Fruit fly (Drosophila melanogaster) whole organism, embryonic: Measurements from ENCODE around the gene Ugt37A3.

Experiments
- Atf6 ChIP-seq: fragments of 200-800 bp; sonication (Bioruptor generic); IDR thresholded peaks from 2 replicates; pipeline ENCODE4 v1.3.6; 2022; ENCODE audit warnings: missing biosample characterization, missing genetic modification characterization
- Bgb ChIP-seq: fragments of 200-800 bp; sonication (Bioruptor generic); IDR thresholded peaks from 2 replicates; pipeline ENCODE4 v1.3.6; 2022; ENCODE audit warnings: missing biosample characterization, missing genetic modification characterization; ENCODE audit not compliant: partially characterized antibody
- CG10366 ChIP-seq: fragments of 200-800 bp; sonication (Bioruptor generic); IDR thresholded peaks from 2 replicates; pipeline ENCODE4 v1.3.6; 2022; ENCODE audit warnings: missing biosample characterization, missing genetic modification characterization
- CG11560 ChIP-seq: fragments of 200-800 bp; sonication (Bioruptor generic); IDR thresholded peaks from 3 replicates; pipeline ENCODE4 v1.3.6; 2022; ENCODE audit warnings: missing biosample characterization, missing genetic modification characterization
- CG13123 ChIP-seq: fragments of 200-800 bp; sonication (Bioruptor generic); optimal IDR thresholded peaks from 2 replicates; lab custom pipeline; 2016; ENCODE audit warnings: missing biosample characterization, missing genetic modification characterization
- CG14965 ChIP-seq: fragments of 200-800 bp; sonication (Bioruptor generic); optimal IDR thresholded peaks from 2 replicates; lab custom pipeline; 2016; ENCODE audit warnings: missing biosample characterization, missing genetic modification characterization, borderline replicate concordance
- CG17612 ChIP-seq: fragments of 200-800 bp; sonication (Bioruptor generic); IDR thresholded peaks from 2 replicates; pipeline ENCODE4 v1.3.6; 2022; ENCODE audit warnings: missing biosample characterization, missing genetic modification characterization
- CG18764 ChIP-seq: fragments of 200-800 bp; sonication (Bioruptor generic); optimal IDR thresholded peaks from 3 replicates; lab custom pipeline; 2016; ENCODE audit warnings: missing biosample characterization, missing genetic modification characterization
- CG2202 ChIP-seq: fragments of 200-800 bp; sonication (Bioruptor generic); optimal IDR thresholded peaks from 2 replicates; lab custom pipeline; 2018; ENCODE audit warnings: missing biosample characterization, mild to moderate bottlenecking, missing genetic modification characterization
- CG30020 ChIP-seq: fragments of 200-800 bp; optimal IDR thresholded peaks from 2 replicates; lab custom pipeline; 2019; ENCODE audit warnings: missing biosample characterization, mild to moderate bottlenecking, missing genetic modification characterization, moderate library complexity
- CG34422 ChIP-seq: fragments of 200-800 bp; sonication (Bioruptor generic); IDR thresholded peaks from 3 replicates; pipeline ENCODE4 v1.3.6; 2022; ENCODE audit warnings: missing biosample characterization, missing genetic modification characterization
- CG42726 ChIP-seq: fragments of 200-800 bp; sonication (Bioruptor generic); IDR thresholded peaks from 2 replicates; pipeline ENCODE4 v1.3.6; 2022; ENCODE audit warnings: missing biosample characterization, missing genetic modification characterization; ENCODE audit not compliant: partially characterized antibody
- CG4854 ChIP-seq: fragments of 200-800 bp; sonication (Bioruptor generic); optimal IDR thresholded peaks from 2 replicates; lab custom pipeline; 2016; ENCODE audit warnings: missing biosample characterization, missing genetic modification characterization, inconsistent platforms
- CG6813 ChIP-seq: fragments of 200-800 bp; sonication (Bioruptor generic); optimal IDR thresholded peaks from 2 replicates; lab custom pipeline; 2017; ENCODE audit warnings: missing biosample characterization, missing genetic modification characterization, mild to moderate bottlenecking, moderate library complexity, missing genetic modification reagents
- CG8281 ChIP-seq: fragments of 200-800 bp; sonication (Bioruptor generic); optimal IDR thresholded peaks from 2 replicates; lab custom pipeline; 2018; ENCODE audit warnings: missing biosample characterization, mild to moderate bottlenecking, missing genetic modification characterization, moderate library complexity
- CG8478 ChIP-seq: fragments of >200 bp; optimal IDR thresholded peaks from 2 replicates; lab custom pipeline; 2018
- CG8944 ChIP-seq: fragments of 200-800 bp; sonication (Bioruptor generic); optimal IDR thresholded peaks from 3 replicates; lab custom pipeline; 2016; ENCODE audit warnings: missing biosample characterization, missing genetic modification characterization
- Dad ChIP-seq: fragments of 200-800 bp; sonication (Bioruptor generic); optimal IDR thresholded peaks from 3 replicates; lab custom pipeline; 2016; ENCODE audit warnings: missing biosample characterization, missing genetic modification characterization
- Dfd ChIP-seq, 2 experiments: fragments of >200 bp; optimal IDR thresholded peaks; 2 replicates each; lab custom pipeline; 2017; ENCODE audit warnings: missing biosample characterization in 2 of 2, missing genetic modification characterization in 2 of 2
- Dip2 ChIP-seq: fragments of 200-800 bp; sonication (Bioruptor generic); IDR thresholded peaks from 2 replicates; pipeline ENCODE4 v1.3.6; 2022; ENCODE audit warnings: missing biosample characterization, missing genetic modification characterization
- Dip3 ChIP-seq: fragments of 200-800 bp; sonication (Bioruptor generic); optimal IDR thresholded peaks from 3 replicates; lab custom pipeline; 2016; ENCODE audit warnings: missing biosample characterization, missing genetic modification characterization
- Doc3 ChIP-seq: fragments of 200-800 bp; sonication (Bioruptor generic); IDR thresholded peaks from 3 replicates; pipeline ENCODE4 v1.3.6; 2022; ENCODE audit warnings: missing biosample characterization, missing genetic modification characterization; ENCODE audit not compliant: partially characterized antibody
- Dref ChIP-seq: fragments of 200-800 bp; sonication (Bioruptor generic); IDR thresholded peaks from 2 replicates; pipeline ENCODE4 v1.3.6; 2022; ENCODE audit warnings: missing biosample characterization, missing genetic modification characterization
- HmgD ChIP-seq: fragments of 200-800 bp; sonication (Bioruptor generic); optimal IDR thresholded peaks from 3 replicates; lab custom pipeline; 2016; ENCODE audit warnings: missing biosample characterization, missing genetic modification characterization
- HmgZ ChIP-seq: fragments of 200-800 bp; sonication (Bioruptor generic); optimal IDR thresholded peaks from 2 replicates; lab custom pipeline; 2018; ENCODE audit warnings: missing biosample characterization, mild to moderate bottlenecking, missing genetic modification characterization
- Hmr ChIP-seq: fragments of 200-800 bp; sonication (Bioruptor generic); optimal IDR thresholded peaks from 3 replicates; lab custom pipeline; 2017; ENCODE audit warnings: mild to moderate bottlenecking, missing biosample characterization, missing genetic modification reagents, missing genetic modification characterization
- MESR4 ChIP-seq: fragments of 200-800 bp; sonication (Bioruptor generic); optimal IDR thresholded peaks from 2 replicates; lab custom pipeline; 2018; ENCODE audit warnings: missing biosample characterization, mild to moderate bottlenecking, missing genetic modification characterization, moderate library complexity
- MTF-1 ChIP-seq: fragments of 200-800 bp; sonication (Bioruptor generic); optimal IDR thresholded peaks from 2 replicates; lab custom pipeline; 2018; ENCODE audit warnings: missing biosample characterization, mild to moderate bottlenecking, missing genetic modification characterization, borderline replicate concordance
- Oaz ChIP-seq: fragments of 200-800 bp; sonication (Bioruptor generic); IDR thresholded peaks from 2 replicates; pipeline ENCODE4 v1.3.6; 2022; ENCODE audit warnings: missing biosample characterization, missing genetic modification characterization
- Spps ChIP-seq: fragments of 200-800 bp; sonication (Bioruptor generic); optimal IDR thresholded peaks from 2 replicates; lab custom pipeline; 2018; ENCODE audit warnings: missing biosample characterization, mild to moderate bottlenecking, missing genetic modification characterization
- Tbp ChIP-seq: fragments of >200 bp; optimal IDR thresholded peaks from 2 replicates; lab custom pipeline; 2018; ENCODE audit warnings: missing biosample characterization, missing genetic modification characterization
- ac ChIP-seq: fragments of 200-800 bp; sonication (Bioruptor generic); optimal IDR thresholded peaks from 3 replicates; lab custom pipeline; 2017; ENCODE audit warnings: missing biosample characterization, mild to moderate bottlenecking, missing genetic modification characterization
- ase ChIP-seq: fragments of 200-800 bp; sonication (Bioruptor generic); IDR thresholded peaks from 3 replicates; pipeline ENCODE4 v1.3.6; 2022; ENCODE audit warnings: missing biosample characterization, missing genetic modification characterization
- bowl ChIP-seq: fragments of 200-800 bp; sonication (Bioruptor generic); IDR thresholded peaks from 2 replicates; pipeline ENCODE4 v1.3.6; 2022; ENCODE audit warnings: missing biosample characterization, missing genetic modification characterization
- br ChIP-seq: fragments of >200 bp; optimal IDR thresholded peaks from 2 replicates; lab custom pipeline; 2017
- cato ChIP-seq: fragments of 200-800 bp; sonication (Bioruptor generic); optimal IDR thresholded peaks from 2 replicates; lab custom pipeline; 2016; ENCODE audit warnings: missing biosample characterization, missing genetic modification characterization, borderline replicate concordance
- chinmo ChIP-seq: fragments of 200-800 bp; sonication (Bioruptor generic); IDR thresholded peaks from 4 replicates; pipeline ENCODE4 v1.3.6; 2022; ENCODE audit warnings: missing biosample characterization, missing genetic modification characterization; ENCODE audit not compliant: partially characterized antibody
- corto ChIP-seq: fragments of 200-800 bp; sonication (Bioruptor generic); optimal IDR thresholded peaks from 2 replicates; lab custom pipeline; 2016; ENCODE audit warnings: missing biosample characterization, mild to moderate bottlenecking, missing genetic modification characterization, moderate library complexity
- crol ChIP-seq: fragments of 200-800 bp; sonication (Bioruptor generic); IDR thresholded peaks from 2 replicates; pipeline ENCODE4 v1.3.6; 2022; ENCODE audit warnings: missing biosample characterization, missing genetic modification characterization
- ewg ChIP-seq: fragments of 200-800 bp; sonication (Bioruptor generic); optimal IDR thresholded peaks from 3 replicates; lab custom pipeline; 2017; ENCODE audit warnings: mild to moderate bottlenecking, missing biosample characterization, missing genetic modification reagents, missing genetic modification characterization
- gfzf ChIP-seq: fragments of 200-800 bp; sonication (Bioruptor generic); optimal IDR thresholded peaks from 2 replicates; lab custom pipeline; 2016; ENCODE audit warnings: missing biosample characterization, mild to moderate bottlenecking, missing genetic modification characterization, moderate library complexity
- gro ChIP-seq: fragments of 200-800 bp; sonication (Bioruptor generic); optimal IDR thresholded peaks from 2 replicates; lab custom pipeline; 2016; ENCODE audit warnings: missing biosample characterization, missing genetic modification characterization
- gsb ChIP-seq: fragments of 200-800 bp; sonication (Bioruptor generic); IDR thresholded peaks from 2 replicates; pipeline ENCODE4 v1.3.6; 2022; ENCODE audit warnings: missing biosample characterization, missing genetic modification characterization
- hbn ChIP-seq: fragments of 200-800 bp; sonication (Bioruptor generic); IDR thresholded peaks from 2 replicates; pipeline ENCODE4 v1.3.6; 2022; ENCODE audit warnings: missing biosample characterization, missing genetic modification characterization; ENCODE audit not compliant: partially characterized antibody
- mirr ChIP-seq: fragments of 200-800 bp; sonication (Bioruptor generic); optimal IDR thresholded peaks from 3 replicates; lab custom pipeline; 2018; ENCODE audit warnings: missing biosample characterization, mild to moderate bottlenecking, missing genetic modification characterization
- pb ChIP-seq: fragments of 200-800 bp; sonication (Bioruptor generic); optimal IDR thresholded peaks from 3 replicates; lab custom pipeline; 2016; ENCODE audit warnings: missing biosample characterization, missing genetic modification characterization
- prd ChIP-seq, 3 experiments: fragments of >200 bp in 2 of 3; fragments of 200-800 bp in 1 of 3; sonication (Bioruptor generic) in 1 of 3; optimal IDR thresholded peaks in 2 of 3; IDR thresholded peaks in 1 of 3; 2 replicates in 2 of 3; 3 replicates in 1 of 3; pipeline versions ENCODE4 v1.3.6 to Lab custom; 2017 to 2022; ENCODE audit warnings: missing biosample characterization in 1 of 3, missing genetic modification characterization in 1 of 3
- sna ChIP-seq: fragments of 200-800 bp; sonication (Bioruptor generic); IDR thresholded peaks from 2 replicates; pipeline ENCODE4 v1.3.6; 2022; ENCODE audit warnings: missing biosample characterization, missing genetic modification characterization; ENCODE audit not compliant: partially characterized antibody
- toy ChIP-seq: fragments of 200-800 bp; sonication (Bioruptor generic); IDR thresholded peaks from 2 replicates; pipeline ENCODE4 v1.3.6; 2022; ENCODE audit warnings: missing biosample characterization, missing genetic modification characterization
- zf30C ChIP-seq: fragments of 200-800 bp; sonication (Bioruptor generic); optimal IDR thresholded peaks from 3 replicates; lab custom pipeline; 2018; ENCODE audit warnings: missing biosample characterization, mild to moderate bottlenecking, missing genetic modification characterization

Gene Ugt37A3

DNA sequence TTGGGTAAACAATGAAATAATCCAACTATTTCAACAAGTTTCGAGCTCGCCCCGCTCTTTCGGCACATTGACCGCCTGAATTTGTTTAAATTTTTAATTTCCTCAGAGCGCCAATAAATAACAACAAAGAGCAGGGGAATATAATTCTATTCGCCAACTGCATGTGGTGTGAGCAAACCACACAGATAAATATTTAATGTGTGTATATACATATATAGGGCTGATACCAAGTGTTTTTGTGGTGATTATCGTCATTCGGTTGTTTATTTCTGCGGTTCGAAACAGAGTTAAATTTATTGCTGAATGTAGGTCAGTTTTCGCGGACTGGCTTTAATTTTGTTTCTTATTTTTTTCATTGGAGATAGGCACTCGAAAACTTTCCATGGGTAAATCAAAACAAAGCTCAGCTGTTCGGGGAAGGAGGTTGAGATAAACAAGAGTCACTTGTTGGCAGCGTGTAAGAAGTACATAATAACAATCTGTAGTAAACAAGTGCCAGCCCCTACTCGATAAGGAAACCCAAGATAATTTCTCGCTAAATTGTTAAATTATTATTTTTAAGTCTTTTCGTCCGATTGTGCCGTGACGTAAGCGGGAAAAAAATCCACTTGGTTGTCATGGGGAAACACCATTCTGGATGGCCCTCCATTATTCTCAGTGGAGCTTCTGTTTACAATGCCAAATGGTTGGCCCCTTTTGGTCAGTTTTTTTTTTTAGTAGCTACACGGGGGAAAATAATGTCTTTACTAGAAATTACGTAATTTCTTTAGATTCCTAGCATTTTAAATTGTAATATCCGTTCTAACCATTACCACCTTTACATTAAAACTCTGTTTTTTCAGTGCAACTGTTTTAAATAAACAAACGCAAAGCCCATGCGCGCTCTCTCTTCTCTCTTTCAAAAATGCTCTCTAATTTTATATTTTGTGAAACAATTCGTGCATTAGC lies 25.6 kb downstream of the Ugt37A3 start (continued):
- TF ChIP-seq bowl (GFP tag; lab: Robert Waterston, UW) (no peak), CG2202 (no peak), CG42726 (GFP tag; lab: Robert Waterston, UW) (no peak), toy (no peak), Oaz (peak; percentile 56), pb (GFP tag; lab: Kevin White, UChicago) (peak; percentile 32), Dfd (GFP tag; optimal IDR thresholded peaks at IDR 0.05; lab: Kevin White, UChicago) (no peak), Dip2 (GFP tag; lab: Robert Waterston, UW) (no peak), CG30020 (tag; lab: Kevin White, UChicago) (no peak), Bgb (GFP tag; lab: Robert Waterston, UW) (no peak), gsb (GFP tag; lab: Robert Waterston, UW) (no peak), HmgZ (tag; lab: Kevin White, UChicago) (peak; percentile 17), zf30C (GFP tag; lab: Kevin White, UChicago) (peak; percentile 64), CG18764 (GFP tag; lab: Kevin White, UChicago) (peak; percentile 2), Hmr (GFP tag; lab: Kevin White, UChicago) (peak; percentile 46), Tbp (GFP tag; lab: Kevin White, UChicago) (no peak), Doc3 (GFP tag; lab: Robert Waterston, UW) (no peak), CG17612 (GFP tag; lab: Robert Waterston, UW) (no peak), ase (peak; percentile 56; the same call in 2 of the 3 replicates), br (lab: Kevin White, UChicago) (no peak), CG8478 (lab: Kevin White, UChicago) (no peak), mirr (GFP tag; lab: Kevin White, UChicago) (peak; percentile 43), Dip3 (peak; percentile 43), gro (GFP tag; lab: Kevin White, UChicago) (peak; percentile 51), CG8281 (tag; lab: Kevin White, UChicago) (peak; percentile 7), ewg (GFP tag; lab: Kevin White, UChicago) (peak; percentile 82), Dref (GFP tag; lab: Robert Waterston, UW) (no peak), crol (no peak), CG8944 (peak; percentile 39), sna (GFP tag; lab: Robert Waterston, UW) (no peak), CG10366 (GFP tag; lab: Robert Waterston, UW) (peak; percentile 53; the same call in 1 of the 2 replicates), gfzf (no peak), cato (GFP tag; lab: Kevin White, UChicago) (no peak), ac (no peak), Spps (no peak), CG13123 (GFP tag; lab: Kevin White, UChicago) (no peak)

DNA sequence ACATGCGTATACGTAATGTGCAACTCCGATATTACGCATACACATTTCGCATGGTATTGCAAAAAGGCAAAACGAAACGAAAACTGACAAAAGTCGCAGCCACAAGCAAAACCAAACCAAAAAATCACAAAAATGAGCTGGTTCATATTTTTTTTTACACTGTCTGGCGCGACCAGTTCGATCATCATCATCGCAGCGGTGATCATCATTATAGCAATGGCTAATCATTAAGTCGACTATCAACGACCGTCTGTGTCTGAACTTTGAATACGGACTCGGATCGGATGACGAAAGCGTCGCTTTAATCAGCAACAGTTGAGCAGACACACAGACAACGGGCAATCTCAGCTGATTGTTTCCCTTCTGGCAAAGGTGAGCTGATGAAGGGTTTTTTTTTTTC lies 26.6 kb downstream of the Ugt37A3 start:
- no peak for TF ChIP-seq MTF-1 (GFP tag; lab: Kevin White, UChicago)
- TF ChIP-seq MESR4 (GFP tag; lab: Kevin White, UChicago): no peak
- no peak for TF ChIP-seq zf30C (GFP tag; lab: Kevin White, UChicago)
- TF ChIP-seq HmgD: no peak
- 0 out of 2 replicates have a peak, but pooled peaks have one; percentile 23 for TF ChIP-seq Atf6
- TF ChIP-seq prd (optimal IDR thresholded peaks at IDR 0.05; lab: Kevin White, UChicago): no peak
- TF ChIP-seq prd (GFP tag; IDR thresholded peaks at IDR 0.05; lab: Robert Waterston, UW): no peak
- TF ChIP-seq corto (GFP tag; lab: Kevin White, UChicago): no peak
- TF ChIP-seq CG11560 (tag; lab: Robert Waterston, UW): no peak
- no peak for TF ChIP-seq CG14965 (GFP tag; lab: Kevin White, UChicago)
- no peak for TF ChIP-seq Dad (GFP tag; lab: Kevin White, UChicago)
- no peak for TF ChIP-seq CG6813 (GFP tag; lab: Kevin White, UChicago)
- no peak for TF ChIP-seq CG34422 (GFP tag; lab: Robert Waterston, UW)
- no peak for TF ChIP-seq CG4854 (GFP tag; lab: Kevin White, UChicago)
- TF ChIP-seq hbn: no peak
- 0 out of 4 replicates have a peak, but pooled peaks have one; percentile 39 for TF ChIP-seq chinmo (GFP tag; lab: Robert Waterston, UW)
